Worm (Caenorhabditis elegans) whole organism, young adult: ENCODE results near the gene twk-42.

Source experiments
- C06A6.2 ChIP-seq: fragments of 200-800 bp; sonication (Bioruptor generic); conservative IDR thresholded peaks from 2 replicates; pipeline ENCODE4 v1.3.6; 2022; ENCODE audit warnings: missing genetic modification characterization, missing compliant biosample characterization
- C17E4.6 ChIP-seq: fragments of 200-800 bp; sonication (Bioruptor generic); IDR thresholded peaks from 2 replicates; pipeline ENCODE4 v1.3.6; 2022; ENCODE audit warnings: missing genetic modification reagents, missing genetic modification characterization, missing compliant biosample characterization
- F23B12.7 ChIP-seq: sonication (generic microtip); optimal IDR thresholded peaks from 2 replicates; lab custom pipeline; 2017; ENCODE audit warnings: missing genetic modification characterization, mild to moderate bottlenecking, missing compliant biosample characterization, antibody characterized with exemption, moderate library complexity; ENCODE audit not compliant: insufficient read depth
- Y79H2A.3 ChIP-seq: fragments of 200-800 bp; sonication (Bioruptor generic); conservative IDR thresholded peaks from 2 replicates; pipeline ENCODE4 v1.3.6; 2022; ENCODE audit warnings: missing genetic modification reagents, missing genetic modification characterization, missing compliant biosample characterization
- aptf-3 ChIP-seq: fragments of 200-800 bp; sonication (Bioruptor generic); IDR thresholded peaks from 2 replicates; pipeline ENCODE4 v1.3.6; 2022; ENCODE audit warnings: missing genetic modification characterization, missing compliant biosample characterization
- attf-5 ChIP-seq: fragments of 200-800 bp; sonication (Bioruptor generic); optimal IDR thresholded peaks from 2 replicates; lab custom pipeline; 2018; ENCODE audit warnings: mild to moderate bottlenecking, missing genetic modification characterization, missing compliant biosample characterization
- attf-6 ChIP-seq: fragments of 200-800 bp; sonication (Bioruptor generic); IDR thresholded peaks from 2 replicates; pipeline ENCODE4 v1.3.6; 2022; ENCODE audit warnings: missing genetic modification reagents, missing genetic modification characterization, missing compliant biosample characterization
- bed-1 ChIP-seq: fragments of 200-800 bp; sonication (Bioruptor generic); IDR thresholded peaks from 2 replicates; pipeline ENCODE4 v1.3.6; 2022; ENCODE audit warnings: missing genetic modification reagents, missing genetic modification characterization, missing compliant biosample characterization
- cebp-1 ChIP-seq, 2 experiments: fragments of 200-800 bp in 1 of 2; sonication (Bioruptor generic) in 1 of 2; sonication (generic microtip) in 1 of 2; IDR thresholded peaks in 1 of 2; optimal IDR thresholded peaks in 1 of 2; 2 replicates each; pipeline versions ENCODE4 v1.3.6 to Lab custom; 2017 to 2022; ENCODE audit warnings: missing compliant biosample characterization in 2 of 2, missing genetic modification characterization in 2 of 2, mild to moderate bottlenecking in 1 of 2, missing genetic modification reagents in 1 of 2, moderate library complexity in 1 of 2
- cebp-2 ChIP-seq: fragments of 200-800 bp; sonication (Bioruptor generic); IDR thresholded peaks from 2 replicates; pipeline ENCODE4 v1.3.6; 2022; ENCODE audit warnings: missing genetic modification characterization, missing compliant biosample characterization
- ceh-40 ChIP-seq: fragments of 200-800 bp; sonication (Bioruptor generic); IDR thresholded peaks from 2 replicates; pipeline ENCODE4 v1.3.6; 2022; ENCODE audit warnings: missing genetic modification characterization, missing compliant biosample characterization
- dox-1 ChIP-seq: fragments of 200-800 bp; sonication (Bioruptor generic); IDR thresholded peaks from 2 replicates; pipeline ENCODE4 v1.3.6; 2022; ENCODE audit warnings: missing genetic modification reagents, missing genetic modification characterization, missing compliant biosample characterization
- dpl-1 ChIP-seq: fragments of 150-350 bp; optimal IDR thresholded peaks from 2 replicates; lab custom pipeline; 2014; ENCODE audit warnings: missing biosample characterization, missing genetic modification reagents, missing genetic modification characterization
- egrh-3 ChIP-seq: fragments of 200-800 bp; sonication (Bioruptor generic); IDR thresholded peaks from 2 replicates; pipeline ENCODE4 v1.3.6; 2022; ENCODE audit warnings: missing genetic modification reagents, missing genetic modification characterization, missing compliant biosample characterization
- ekl-4 ChIP-seq: fragments of 200-800 bp; sonication (Bioruptor generic); IDR thresholded peaks from 2 replicates; pipeline ENCODE4 v1.3.6; 2022; ENCODE audit warnings: missing genetic modification reagents, missing genetic modification characterization, missing compliant biosample characterization
- hmg-20 ChIP-seq: fragments of 200-800 bp; sonication (Bioruptor generic); IDR thresholded peaks from 2 replicates; pipeline ENCODE4 v1.3.6; 2022; ENCODE audit warnings: missing genetic modification reagents, missing genetic modification characterization, missing compliant biosample characterization
- lin-40 ChIP-seq: sonication (generic microtip); optimal IDR thresholded peaks from 2 replicates; lab custom pipeline; 2016; ENCODE audit warnings: missing genetic modification characterization, mild to moderate bottlenecking, missing compliant biosample characterization, missing genotype, missing genetic modification reagents
- lin-54 ChIP-seq: fragments of 200-800 bp; sonication (Bioruptor generic); optimal IDR thresholded peaks from 2 replicates; lab custom pipeline; 2018; ENCODE audit warnings: mild to moderate bottlenecking, missing genetic modification characterization, missing compliant biosample characterization
- lir-1 ChIP-seq: fragments of 200-800 bp; sonication (Bioruptor generic); conservative IDR thresholded peaks from 2 replicates; pipeline ENCODE4 v1.3.6; 2022; ENCODE audit warnings: missing genetic modification reagents, missing genetic modification characterization, missing compliant biosample characterization
- madf-3 ChIP-seq: fragments of 200-800 bp; sonication (Bioruptor generic); IDR thresholded peaks from 2 replicates; pipeline ENCODE4 v1.3.6; 2022; ENCODE audit warnings: missing genetic modification reagents, missing genetic modification characterization, missing compliant biosample characterization
- mcd-1 ChIP-seq: fragments of 200-800 bp; sonication (Bioruptor generic); IDR thresholded peaks from 2 replicates; pipeline ENCODE4 v1.3.6; 2022; ENCODE audit warnings: missing genetic modification reagents, missing genetic modification characterization, missing compliant biosample characterization
- nhr-27 ChIP-seq: fragments of 200-800 bp; sonication (Bioruptor generic); optimal IDR thresholded peaks from 2 replicates; lab custom pipeline; 2018; ENCODE audit warnings: mild to moderate bottlenecking, missing genetic modification characterization, moderate library complexity, missing compliant biosample characterization
- nhr-80 ChIP-seq: sonication (generic microtip); optimal IDR thresholded peaks from 2 replicates; lab custom pipeline; 2016; ENCODE audit warnings: missing genetic modification characterization, missing compliant biosample characterization
- nhr-90 ChIP-seq: sonication (generic microtip); optimal IDR thresholded peaks from 2 replicates; lab custom pipeline; 2016; ENCODE audit warnings: missing genotype, mild to moderate bottlenecking, missing genetic modification characterization, missing compliant biosample characterization
- rcor-1 ChIP-seq: fragments of 200-800 bp; sonication (Bioruptor generic); IDR thresholded peaks from 2 replicates; pipeline ENCODE4 v1.3.6; 2022; ENCODE audit warnings: missing genetic modification reagents, missing genetic modification characterization, missing compliant biosample characterization
- rec-8 ChIP-seq, 2 experiments: sonication (generic microtip); optimal IDR thresholded peaks; 2 replicates each; lab custom pipeline; 2016; ENCODE audit warnings: mild to moderate bottlenecking in 2 of 2, missing genetic modification characterization in 2 of 2, missing genetic modification reagents in 2 of 2, missing genotype in 2 of 2, missing biosample characterization in 1 of 2, missing compliant biosample characterization in 1 of 2, moderate library complexity in 1 of 2
- snpc-4 ChIP-seq, 5 experiments: fragments of 150-350 bp in 1 of 5; sonication (generic microtip) in 4 of 5; optimal IDR thresholded peaks; 2 replicates each; lab custom pipeline; 2014 to 2018; ENCODE audit warnings: missing genetic modification characterization in 5 of 5, missing biosample characterization in 3 of 5, antibody characterized with exemption in 2 of 5, mild to moderate bottlenecking in 2 of 5, missing compliant biosample characterization in 2 of 5, missing genotype in 2 of 5, moderate library complexity in 2 of 5, missing genetic modification reagents in 1 of 5
- tbp1 ChIP-seq: fragments of 200-800 bp; sonication (Bioruptor generic); optimal IDR thresholded peaks from 2 replicates; lab custom pipeline; 2018; ENCODE audit warnings: mild to moderate bottlenecking, missing genetic modification characterization, missing compliant biosample characterization
- unc-62 ChIP-seq: fragments of 150-350 bp; optimal IDR thresholded peaks from 2 replicates; lab custom pipeline; 2014; ENCODE audit warnings: missing biosample characterization, missing genetic modification reagents, missing genetic modification characterization
- zim-3 ChIP-seq: sonication (generic microtip); optimal IDR thresholded peaks from 2 replicates; lab custom pipeline; 2017; ENCODE audit warnings: mild to moderate bottlenecking, missing genetic modification characterization, moderate library complexity, missing compliant biosample characterization
- ztf-28 ChIP-seq: fragments of 200-800 bp; sonication (Bioruptor generic); IDR thresholded peaks from 2 replicates; pipeline ENCODE4 v1.3.6; 2022; ENCODE audit warnings: missing genetic modification reagents, missing genetic modification characterization, missing compliant biosample characterization
- ztf-6 ChIP-seq: fragments of 200-800 bp; sonication (Bioruptor generic); IDR thresholded peaks from 2 replicates; pipeline ENCODE4 v1.3.6; 2022; ENCODE audit warnings: missing genetic modification reagents, missing genetic modification characterization, missing compliant biosample characterization

The twk-42 gene

DNA sequence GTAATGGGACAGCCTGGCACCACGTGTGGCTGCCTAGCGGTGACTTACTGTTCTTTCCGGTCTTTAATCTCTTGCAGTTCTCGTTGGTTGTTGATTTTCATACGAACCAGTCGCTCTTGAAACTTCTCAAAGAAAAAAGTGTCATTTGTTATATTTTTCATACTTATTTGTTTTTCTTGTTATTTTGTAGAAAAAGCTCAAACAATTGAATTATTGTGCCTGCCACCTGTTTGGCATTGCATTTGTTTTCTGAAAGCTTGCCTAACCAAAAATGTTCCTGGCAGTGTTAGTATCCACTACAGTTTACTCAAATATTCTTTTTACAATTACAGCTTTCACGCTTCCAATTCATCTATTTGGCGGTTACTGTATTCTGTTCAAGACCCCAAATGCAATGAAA is 32.7 kb upstream of the twk-42 start, which contains the start of the genes C47A10.16 and srh-283:
Gene C47A10.16, minus strand, starts transcription at position 101 of the 400 bp plus-strand sequence.
Gene srh-283, plus strand, starts transcription at position 272 of the 400 bp plus-strand sequence.
- TF ChIP-seq dpl-1 (GFP tag; lab: Kevin White, UChicago), result no peak

DNA sequence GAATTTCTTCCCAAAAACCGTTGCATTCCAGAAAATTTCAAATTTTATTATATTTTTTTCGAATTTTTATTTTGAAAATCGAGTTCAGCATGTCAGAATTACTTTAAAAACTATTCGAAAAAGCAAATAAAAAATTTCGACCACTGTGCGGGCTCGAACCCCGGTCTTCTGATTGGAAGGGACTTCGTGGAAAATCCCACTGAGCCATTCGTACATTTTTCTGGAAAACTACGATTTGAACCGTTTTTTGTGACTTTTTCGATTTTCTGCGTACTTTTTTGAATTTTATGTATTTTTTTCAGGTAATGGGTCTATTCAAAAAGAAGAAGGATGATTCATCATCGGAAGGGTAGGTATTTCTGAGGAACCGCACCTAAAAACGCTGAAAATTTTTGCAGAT is 23.2 kb upstream of the twk-42 start, which contains the start of gene pgp-9:
Gene pgp-9, plus strand, starts transcription at position 301 of the 400 bp plus-strand sequence.
- TF ChIP-seq C06A6.2 (GFP tag; lab: Robert Waterston, UW) (no peak), rec-8 (tag; optimal IDR thresholded peaks at IDR 0.05; lab: Kevin White, UChicago) (no peak), ztf-28 (GFP tag; lab: Robert Waterston, UW) (no peak), lir-1 (GFP tag; lab: Robert Waterston, UW) (no peak), zim-3 (tag; lab: Kevin White, UChicago) (no peak), lin-54 (no peak), hmg-20 (GFP tag; lab: Robert Waterston, UW) (no peak), attf-5 (no peak)

DNA sequence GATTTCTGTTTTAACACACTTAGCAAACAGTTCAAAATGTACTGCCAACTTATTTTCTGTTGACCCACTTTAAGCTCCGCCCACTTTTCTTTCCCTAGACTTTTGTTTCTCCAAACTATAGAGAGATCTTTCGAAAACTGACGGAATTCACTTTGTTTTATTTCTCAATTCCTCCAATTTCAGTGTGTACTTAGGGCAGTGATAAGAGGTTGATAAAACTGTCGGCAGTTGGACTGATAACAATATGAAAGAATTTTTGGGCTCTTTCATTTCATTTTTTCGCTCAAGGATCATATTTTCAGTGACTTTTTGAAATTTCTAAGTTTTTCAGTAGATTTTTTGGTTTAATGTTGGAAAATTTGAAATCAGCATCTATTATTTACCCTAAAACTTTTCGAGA is 22.6 kb upstream of the twk-42 start:
- no peak for TF ChIP-seq nhr-90
- TF ChIP-seq ekl-4 (GFP tag; lab: Robert Waterston, UW), result no peak
- peak; percentile 31 for TF ChIP-seq nhr-80 (tag; lab: Kevin White, UChicago)
- TF ChIP-seq egrh-3 (GFP tag; lab: Robert Waterston, UW), result no peak
- TF ChIP-seq aptf-3, result no peak

DNA sequence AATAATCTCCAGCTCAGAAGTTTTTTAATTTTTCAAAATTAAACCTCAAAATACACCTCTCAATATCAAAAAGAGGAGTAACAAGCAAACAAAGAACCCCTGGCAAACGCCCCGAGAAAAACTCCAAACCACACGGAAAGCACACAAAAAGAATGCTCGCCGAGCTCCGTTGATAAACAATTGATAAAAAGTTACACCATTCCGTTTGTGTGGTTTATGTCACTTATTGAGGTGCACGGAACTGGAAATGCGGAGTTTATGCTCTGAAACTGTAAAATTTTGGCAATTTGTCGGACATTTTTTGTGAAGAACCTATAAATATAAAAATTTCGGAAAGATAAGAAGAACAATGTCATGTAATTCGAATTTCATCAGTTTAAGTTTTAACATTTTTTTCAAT is 19.9 kb upstream of the twk-42 start:
- TF ChIP-seq cebp-1 (GFP tag; IDR thresholded peaks at IDR 0.05; lab: Robert Waterston, UW), result no peak
- peak; percentile 37 for TF ChIP-seq cebp-1 (tag; optimal IDR thresholded peaks at IDR 0.05; lab: Kevin White, UChicago)
- no peak for TF ChIP-seq C17E4.6
- no peak for TF ChIP-seq ceh-40 (GFP tag; lab: Robert Waterston, UW)
- TF ChIP-seq madf-3, result no peak
- no peak for TF ChIP-seq snpc-4 (GFP tag; optimal IDR thresholded peaks at IDR 0.05; lab: Kevin White, UChicago)
- TF ChIP-seq snpc-4 (tag; optimal IDR thresholded peaks at IDR 0.05; lab: Kevin White, UChicago), result peak in 1 of 4 experiments; percentile 14
- peak; percentile 90 for TF ChIP-seq nhr-80 (tag; lab: Kevin White, UChicago)
- TF ChIP-seq rcor-1 (GFP tag; lab: Robert Waterston, UW), result no peak
- TF ChIP-seq lin-40 (tag; lab: Kevin White, UChicago), result no peak
- no peak for TF ChIP-seq bed-1
- no peak for TF ChIP-seq ztf-28 (GFP tag; lab: Robert Waterston, UW)
- no peak for TF ChIP-seq Y79H2A.3
- TF ChIP-seq nhr-27 (tag; lab: Kevin White, UChicago), result no peak
- 0 out of 2 replicates have a peak, but pooled peaks have one; percentile 12 for TF ChIP-seq dox-1 (GFP tag; lab: Robert Waterston, UW)
- no peak for TF ChIP-seq unc-62 (GFP tag; lab: Kevin White, UChicago)
- TF ChIP-seq tbp1 (GFP tag; lab: Kevin White, UChicago), result peak; percentile 0
- no peak for TF ChIP-seq cebp-2 (GFP tag; lab: Robert Waterston, UW)
- no peak for TF ChIP-seq mcd-1 (GFP tag; lab: Robert Waterston, UW)
- no peak for TF ChIP-seq F23B12.7 (tag; lab: Kevin White, UChicago)
- TF ChIP-seq ztf-6 (GFP tag; lab: Robert Waterston, UW), result no peak
- TF ChIP-seq attf-6 (GFP tag; lab: Robert Waterston, UW), result no peak
